Worm (Caenorhabditis elegans): Measurements from ENCODE around the gene Y42G9A.1.

- TF ChIP-seq ref-1 (GFP tag; conservative IDR thresholded peaks at IDR 0.05): no peak
- TF ChIP-seq ztf-29 (GFP tag; IDR thresholded peaks at IDR 0.05): no peak
- no peak for TF ChIP-seq flt-1 (GFP tag; IDR thresholded peaks at IDR 0.05)
- TF ChIP-seq med-1 (GFP tag; optimal IDR thresholded peaks at IDR 0.05; ENCODE audit: insufficient read depth): no peak
- TF ChIP-seq ztf-23 (GFP tag; IDR thresholded peaks at IDR 0.05): no peak
- TF ChIP-seq tab-1 (GFP tag; IDR thresholded peaks at IDR 0.05): no peak
- no peak for TF ChIP-seq T22C8.4 (GFP tag; IDR thresholded peaks at IDR 0.05)
Measured at ce11 chrIII:6105897-6106296, 43.9 kb upstream of the Y42G9A.1 start.
